Worm (Caenorhabditis elegans) whole organism, L2 larva: ENCODE results near the gene rig-4.

Experiments
- F13H6.1 ChIP-seq: sonication (generic microtip); optimal IDR thresholded peaks from 2 replicates; lab custom pipeline; 2016; ENCODE audit warnings: missing genetic modification characterization, missing compliant biosample characterization
- ama-1 ChIP-seq: fragments of 150-350 bp; optimal IDR thresholded peaks from 2 replicates; lab custom pipeline; 2018; ENCODE audit warnings: inconsistent platforms
- elt-1 ChIP-seq: fragments of 150-350 bp; optimal IDR thresholded peaks from 2 replicates; lab custom pipeline; 2014; ENCODE audit warnings: missing biosample characterization, missing genetic modification characterization
- elt-3 ChIP-seq: sonication (generic microtip); optimal IDR thresholded peaks from 2 replicates; lab custom pipeline; 2017; ENCODE audit warnings: missing biosample characterization, missing genetic modification characterization
- lin-13 ChIP-seq: fragments of 150-350 bp; optimal IDR thresholded peaks from 2 replicates; lab custom pipeline; 2014; ENCODE audit warnings: missing biosample characterization, missing genetic modification reagents, missing genetic modification characterization
- nhr-12 ChIP-seq: fragments of 150-350 bp; optimal IDR thresholded peaks from 2 replicates; lab custom pipeline; 2014; ENCODE audit warnings: missing biosample characterization, missing genetic modification characterization
- nhr-6 ChIP-seq: fragments of 150-350 bp; optimal IDR thresholded peaks from 2 replicates; lab custom pipeline; 2014; ENCODE audit warnings: missing biosample characterization, missing genetic modification characterization
- snpc-4 ChIP-seq: fragments of 150-350 bp; optimal IDR thresholded peaks from 2 replicates; lab custom pipeline; 2014; ENCODE audit warnings: missing biosample characterization, missing genetic modification characterization
- unc-39 ChIP-seq: fragments of 150-350 bp; optimal IDR thresholded peaks from 2 replicates; lab custom pipeline; 2014; ENCODE audit warnings: missing biosample characterization, missing genetic modification characterization
- unc-55 ChIP-seq: fragments of 150-350 bp; sonication (generic microtip); optimal IDR thresholded peaks from 3 replicates; lab custom pipeline; 2014; ENCODE audit warnings: missing biosample characterization, missing genetic modification reagents, missing genetic modification characterization
- zag-1 ChIP-seq: fragments of 150-350 bp; optimal IDR thresholded peaks from 2 replicates; lab custom pipeline; 2014; ENCODE audit warnings: missing biosample characterization, missing genetic modification characterization

DNA sequence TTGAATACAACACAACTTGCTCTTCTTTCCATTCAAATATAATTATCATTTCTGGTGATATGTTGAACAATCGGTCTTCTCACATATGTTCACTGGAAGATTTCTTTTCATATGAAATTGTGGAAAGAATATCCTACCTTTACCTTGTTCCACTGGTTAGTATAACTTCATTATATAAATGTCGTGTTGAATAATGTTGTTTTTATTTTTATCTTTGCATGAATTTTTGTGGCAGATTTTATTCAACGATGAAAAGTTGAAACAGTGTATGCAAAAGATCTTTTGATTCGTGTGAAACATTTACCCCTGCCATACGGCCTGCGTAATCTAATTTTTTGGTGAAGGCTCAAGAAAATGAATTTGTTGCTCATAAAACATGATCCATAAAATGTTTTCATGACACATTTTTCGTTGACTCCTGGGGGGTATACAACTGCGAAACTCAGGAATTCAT lies 42.0 kb downstream of the rig-4 start:
- TF ChIP-seq snpc-4 (tag; lab: Kevin White, UChicago) (no peak), zag-1 (no peak), unc-55 (GFP tag; lab: Kevin White, UChicago) (no peak), lin-13 (no peak), elt-3 (no peak), ama-1 (lab: Kevin White, UChicago) (no peak), F13H6.1 (no peak), nhr-6 (no peak), nhr-12 (tag; lab: Kevin White, UChicago) (no peak), elt-1 (tag; lab: Kevin White, UChicago) (no peak), unc-39 (tag; lab: Kevin White, UChicago) (no peak)
